Fruit fly (Drosophila melanogaster): ENCODE data around the gene CG15362.

Gene CG15362

DNA sequence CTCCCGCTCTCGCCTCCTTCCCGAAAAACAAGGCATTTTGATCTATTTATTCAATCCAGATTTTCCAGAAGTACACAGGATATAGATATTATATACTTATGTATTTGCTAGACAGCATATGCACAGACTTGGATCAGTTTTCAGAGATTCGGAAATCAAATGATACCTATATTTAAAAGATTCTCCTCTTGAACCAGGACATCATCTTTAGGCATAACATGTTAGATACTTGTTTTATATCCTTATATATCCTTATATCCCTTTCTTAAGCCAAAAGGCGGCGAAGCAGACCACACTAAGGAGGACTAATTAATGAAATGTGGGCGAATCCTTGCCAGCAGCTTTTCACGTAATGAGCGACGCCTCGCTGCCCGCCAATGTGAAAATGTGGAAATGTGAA, 34.3 kb upstream of the CG15362 start, which contains the start of gene CG33673:
Gene CG33673, minus strand, starts transcription at position 101 of the 400 bp plus-strand sequence.
- TF ChIP-seq CG8119 (GFP tag; IDR thresholded peaks at IDR 0.05): no peak
- TF ChIP-seq CG7368 (GFP tag; optimal IDR thresholded peaks at IDR 0.05): no peak
- no peak for TF ChIP-seq ss (GFP tag; optimal IDR thresholded peaks at IDR 0.05)
- no peak for TF ChIP-seq CG15336 (GFP tag; IDR thresholded peaks at IDR 0.05)
- TF ChIP-seq CG8319 (GFP tag; optimal IDR thresholded peaks at IDR 0.05): no peak
- no peak for TF ChIP-seq CG34406 (GFP tag; optimal IDR thresholded peaks at IDR 0.05)
- no peak for TF ChIP-seq Eip78C (GFP tag)

DNA sequence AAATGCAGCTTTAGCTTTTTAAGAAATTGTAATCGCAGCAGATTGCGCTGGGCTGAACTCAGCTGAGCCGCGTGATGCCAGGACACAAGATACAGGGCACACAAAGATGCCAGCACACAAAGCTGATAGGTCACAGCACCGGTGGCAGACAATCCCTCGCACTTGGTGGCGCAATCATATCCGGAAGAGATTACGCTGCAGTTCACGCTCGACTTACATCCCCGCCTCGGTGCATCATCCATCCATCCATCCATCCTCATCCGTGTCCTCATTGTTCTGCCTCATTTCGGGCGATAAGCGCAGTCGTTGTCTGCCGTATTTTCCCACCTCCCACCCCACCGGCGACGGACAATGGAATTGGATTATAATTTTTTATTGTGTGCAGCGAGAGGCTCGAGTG, 33.0 kb upstream of the CG15362 start:
- TF ChIP-seq eg (GFP tag; IDR thresholded peaks at IDR 0.05) (no peak), svp (GFP tag) (peak; percentile 93)

DNA sequence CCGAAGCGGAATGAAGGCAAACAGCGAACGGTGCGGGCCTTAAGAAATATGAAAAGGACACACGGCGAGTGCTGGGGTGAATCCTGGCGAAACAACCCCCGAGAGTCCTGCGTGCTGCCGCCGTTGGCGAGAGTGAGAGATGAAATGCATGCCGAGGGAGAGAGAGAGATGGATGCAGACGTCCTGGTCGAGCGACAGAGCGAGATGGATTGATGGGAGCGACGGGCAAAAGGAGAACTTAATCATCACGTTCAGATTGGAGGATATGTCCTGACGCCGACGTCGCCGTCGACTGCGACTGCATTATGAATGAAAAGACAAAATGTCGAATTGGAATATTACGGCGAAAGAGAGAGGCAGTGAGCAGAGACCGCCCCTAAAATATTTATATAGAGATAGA, 26.4 kb upstream of the CG15362 start:
- TF ChIP-seq CG10631 (GFP tag; optimal IDR thresholded peaks at IDR 0.05): no peak

DNA sequence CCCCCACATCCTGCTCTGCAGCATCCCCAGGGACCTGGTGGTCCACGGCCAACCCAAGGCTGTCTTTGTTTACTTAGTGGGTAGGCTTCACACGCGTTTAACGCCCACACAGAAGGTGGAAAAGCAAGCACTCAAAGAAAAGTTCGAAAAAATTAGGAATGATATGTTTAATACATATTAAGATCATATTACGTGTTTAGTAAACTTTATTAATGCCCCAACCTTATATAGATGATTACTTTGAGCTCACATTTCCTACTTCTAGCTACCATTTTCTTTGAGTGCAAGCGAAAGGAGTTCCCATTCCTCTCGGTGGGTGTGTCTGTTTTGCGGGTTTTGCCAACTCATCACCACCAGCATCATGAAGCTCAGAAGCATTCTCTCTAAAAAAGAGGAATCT, 21.6 kb upstream of the CG15362 start:
- peak; percentile 4 for TF ChIP-seq Met (GFP tag; optimal IDR thresholded peaks at IDR 0.05)
- peak; percentile 18 for TF ChIP-seq Sox102F (GFP tag; optimal IDR thresholded peaks at IDR 0.05)
- no peak for TF ChIP-seq vri (GFP tag; optimal IDR thresholded peaks at IDR 0.05)
- no peak for TF ChIP-seq Ets96B (tag; optimal IDR thresholded peaks at IDR 0.05)

DNA sequence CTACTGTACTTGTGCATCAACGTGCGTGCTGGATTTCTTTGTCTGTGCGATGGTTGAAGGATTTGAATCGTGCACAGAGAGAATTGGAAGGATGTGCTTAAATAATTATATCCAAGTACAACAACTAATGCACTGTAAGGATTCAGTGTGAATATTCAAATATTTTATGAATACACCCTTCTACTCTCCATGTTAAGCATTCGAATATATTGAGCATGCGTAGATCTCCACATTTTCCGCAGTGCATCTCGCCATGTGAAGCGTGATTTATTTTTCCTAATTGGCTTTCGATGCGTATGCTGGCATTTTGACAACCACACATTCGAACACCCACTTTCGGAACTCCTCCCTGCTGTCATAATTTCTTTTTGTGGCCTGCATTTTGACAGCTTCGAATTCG, 20.9 kb upstream of the CG15362 start:
- TF ChIP-seq Met (GFP tag; optimal IDR thresholded peaks at IDR 0.05) (peak; percentile 40), svp (GFP tag) (peak; percentile 64), esn (GFP tag; optimal IDR thresholded peaks at IDR 0.05) (peak; percentile 36), topi (GFP tag; optimal IDR thresholded peaks at IDR 0.05) (peak; percentile 11), CG3032 (tag; optimal IDR thresholded peaks at IDR 0.05) (no peak), CG11762 (GFP tag; optimal IDR thresholded peaks at IDR 0.05; ENCODE audit: insufficient read depth) (no peak), lz (GFP tag; optimal IDR thresholded peaks at IDR 0.05) (no peak), Smox (GFP tag; optimal IDR thresholded peaks at IDR 0.05) (peak; percentile 12), Eip78C (GFP tag) (peak; percentile 56), Hr39 (GFP tag; optimal IDR thresholded peaks at IDR 0.05) (peak; percentile 13), Blimp-1 (GFP tag; optimal IDR thresholded peaks at IDR 0.05) (no peak), cyc (GFP tag; optimal IDR thresholded peaks at IDR 0.05) (peak; percentile 18)

DNA sequence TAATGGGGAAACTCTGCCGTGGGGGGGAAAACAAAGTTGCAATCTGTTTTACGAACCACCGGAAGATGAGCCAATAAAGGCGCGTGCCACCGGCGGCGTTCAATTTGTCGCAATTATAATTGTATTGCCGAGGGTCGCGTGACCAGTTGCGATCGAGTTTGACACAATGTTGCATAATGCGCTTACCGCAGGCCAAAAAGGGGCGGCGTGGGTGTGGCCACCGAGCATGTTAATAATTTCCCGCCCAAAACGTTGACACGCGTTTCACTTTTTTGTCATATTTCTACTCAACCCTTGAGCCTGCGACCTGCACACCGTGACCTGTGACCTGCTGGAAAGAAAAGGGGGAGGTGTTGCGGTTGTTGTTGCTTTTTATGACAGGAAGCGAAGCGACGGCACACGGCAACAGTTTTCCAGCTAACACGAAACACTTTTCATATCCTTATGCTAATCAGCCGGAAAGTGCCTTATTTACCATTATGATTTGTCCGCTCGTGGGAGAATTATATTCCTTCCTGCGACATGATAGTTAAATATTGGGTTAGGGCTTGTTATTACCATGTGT, 19.0 kb upstream of the CG15362 start:
- no peak for TF ChIP-seq CG11902 (GFP tag; optimal IDR thresholded peaks at IDR 0.05)
- no peak for TF ChIP-seq fd59A (GFP tag; optimal IDR thresholded peaks at IDR 0.05)
- no peak for TF ChIP-seq CG31627 (GFP tag; optimal IDR thresholded peaks at IDR 0.05)
- TF ChIP-seq svp (GFP tag): no peak
- no peak for TF ChIP-seq fkh (GFP tag; optimal IDR thresholded peaks at IDR 0.05)
- no peak for TF ChIP-seq topi (GFP tag; optimal IDR thresholded peaks at IDR 0.05)
- TF ChIP-seq ss (GFP tag; optimal IDR thresholded peaks at IDR 0.05): no peak
- TF ChIP-seq CG7368 (GFP tag; optimal IDR thresholded peaks at IDR 0.05): no peak
- no peak for TF ChIP-seq Hr38 (GFP tag; optimal IDR thresholded peaks at IDR 0.05)
- TF ChIP-seq CG8632 (GFP tag; optimal IDR thresholded peaks at IDR 0.05): no peak
- TF ChIP-seq eg (GFP tag; IDR thresholded peaks at IDR 0.05): no peak
- TF ChIP-seq salr (GFP tag; optimal IDR thresholded peaks at IDR 0.05): no peak
- no peak for TF ChIP-seq Sox102F (GFP tag; optimal IDR thresholded peaks at IDR 0.05)
- TF ChIP-seq Ets96B (tag; optimal IDR thresholded peaks at IDR 0.05): no peak
- TF ChIP-seq CG8119 (GFP tag; IDR thresholded peaks at IDR 0.05): no peak
- TF ChIP-seq CG6276 (GFP tag; optimal IDR thresholded peaks at IDR 0.05): no peak
- TF ChIP-seq CG10631 (GFP tag; optimal IDR thresholded peaks at IDR 0.05): no peak
- TF ChIP-seq Sox14 (GFP tag; optimal IDR thresholded peaks at IDR 0.05): no peak
